Fruit fly (Drosophila melanogaster): ENCODE measurements around the gene Est-Q.
A peak's percentile ranks its signal among the peaks of the same experiment; 100 is the strongest.

- TF ChIP-seq bab1 (GFP tag; optimal IDR thresholded peaks at IDR 0.05) (peak; percentile 8), CG7101 (tag; optimal IDR thresholded peaks at IDR 0.05) (no peak), kay (GFP tag; ENCODE audit: borderline replicate concordance) (no peak)
Measured at dm6 chr3L:21492723-21493316, 8.4 kb upstream of the Est-Q start, which contains the start of the genes CG7202 and CG7519.
